Worm (Caenorhabditis elegans) whole organism, early embryonic: ENCODE measurements around the gene ttll-12.
A peak's percentile ranks its signal among the peaks of the same experiment; 100 is the strongest.

Experiments
- B0310.2 ChIP-seq: sonication (generic microtip); optimal IDR thresholded peaks from 2 replicates; lab custom pipeline; 2016; ENCODE audit warnings: mild to moderate bottlenecking, missing genetic modification characterization, missing compliant biosample characterization
- F13C5.2 ChIP-seq: sonication (generic microtip); optimal IDR thresholded peaks from 2 replicates; lab custom pipeline; 2017; ENCODE audit warnings: mild to moderate bottlenecking, missing genetic modification characterization, inconsistent platforms, missing compliant biosample characterization
- aly-1 ChIP-seq: sonication (generic microtip); optimal IDR thresholded peaks from 2 replicates; lab custom pipeline; 2016; ENCODE audit warnings: missing genetic modification characterization, missing compliant biosample characterization
- ama-1 ChIP-seq: fragments of 150-350 bp; optimal IDR thresholded peaks from 2 replicates; lab custom pipeline; 2014
- ceh-13 ChIP-seq: fragments of 200-800 bp; sonication (Bioruptor generic); optimal IDR thresholded peaks from 2 replicates; lab custom pipeline; 2018; ENCODE audit warnings: mild to moderate bottlenecking, missing genetic modification characterization, missing compliant biosample characterization
- ceh-36 ChIP-seq: sonication (generic microtip); optimal IDR thresholded peaks from 2 replicates; lab custom pipeline; 2016; ENCODE audit warnings: missing genetic modification characterization, inconsistent platforms, missing compliant biosample characterization
- ets-7 ChIP-seq: sonication (generic microtip); optimal IDR thresholded peaks from 2 replicates; lab custom pipeline; 2016; ENCODE audit warnings: missing genotype, missing genetic modification characterization, missing compliant biosample characterization
- flt-1 ChIP-seq: fragments of 200-800 bp; sonication (Bioruptor generic); IDR thresholded peaks from 2 replicates; pipeline ENCODE4 v1.3.6; 2022; ENCODE audit warnings: missing genetic modification characterization, missing compliant biosample characterization
- hmbx-1 ChIP-seq: sonication (generic microtip); optimal IDR thresholded peaks from 2 replicates; lab custom pipeline; 2016; ENCODE audit warnings: mild to moderate bottlenecking, missing genetic modification characterization, missing compliant biosample characterization
- hmg-4 ChIP-seq: fragments of 200-800 bp; sonication (Bioruptor generic); optimal IDR thresholded peaks from 2 replicates; lab custom pipeline; 2018; ENCODE audit warnings: mild to moderate bottlenecking, missing genetic modification characterization, missing compliant biosample characterization
- hnd-1 ChIP-seq: sonication (generic microtip); optimal IDR thresholded peaks from 2 replicates; lab custom pipeline; 2016; ENCODE audit warnings: missing genetic modification characterization, missing compliant biosample characterization
- pes-1 ChIP-seq: fragments of 200-800 bp; sonication (Bioruptor generic); IDR thresholded peaks from 2 replicates; pipeline ENCODE4 v1.3.6; 2022; ENCODE audit warnings: missing genetic modification reagents, missing genetic modification characterization, missing compliant biosample characterization
- scrt-1 ChIP-seq: fragments of 200-800 bp; sonication (Bioruptor generic); IDR thresholded peaks from 2 replicates; pipeline ENCODE4 v1.3.6; 2022; ENCODE audit warnings: missing genetic modification characterization, missing compliant biosample characterization
- sea-1 ChIP-seq: fragments of 200-800 bp; sonication (Bioruptor generic); conservative IDR thresholded peaks from 2 replicates; pipeline ENCODE4 v1.3.6; 2022; ENCODE audit warnings: missing genetic modification characterization, missing compliant biosample characterization
- tbx-11 ChIP-seq: fragments of 200-800 bp; sonication (Bioruptor generic); IDR thresholded peaks from 2 replicates; pipeline ENCODE4 v1.3.6; 2022; ENCODE audit warnings: missing genetic modification characterization, missing compliant biosample characterization
- tbx-37 ChIP-seq: fragments of 200-800 bp; sonication (Bioruptor generic); conservative IDR thresholded peaks from 2 replicates; pipeline ENCODE4 v1.3.6; 2022; ENCODE audit warnings: missing genetic modification reagents, missing genetic modification characterization, missing compliant biosample characterization
- tra-4 ChIP-seq: sonication (generic microtip); optimal IDR thresholded peaks from 2 replicates; lab custom pipeline; 2017; ENCODE audit warnings: missing genetic modification characterization, missing compliant biosample characterization

ttll-12 gene

ce11 chrII:9338859-9339258 lies at the start of gene ttll-12:
ttll-12 (plus strand) TSS chrII:9338997.
- TF ChIP-seq ceh-36 (tag; lab: Kevin White, UChicago) (no peak), ceh-13 (GFP tag; lab: Kevin White, UChicago) (no peak), hmg-4 (GFP tag; lab: Kevin White, UChicago) (no peak), F13C5.2 (tag; lab: Kevin White, UChicago) (no peak), tbx-11 (no peak), hnd-1 (no peak), hmbx-1 (tag; lab: Kevin White, UChicago) (no peak), ets-7 (tag; lab: Kevin White, UChicago) (no peak), scrt-1 (no peak), B0310.2 (no peak), pes-1 (GFP tag; lab: Robert Waterston, UW) (no peak), tra-4 (tag; lab: Kevin White, UChicago) (no peak)

ce11 chrII:9289127-9289526 lies 49.7 kb upstream of the ttll-12 start:
- TF ChIP-seq aly-1 = no peak
- TF ChIP-seq sea-1 (GFP tag; lab: Robert Waterston, UW) = no peak
- no peak for TF ChIP-seq ceh-36 (tag; lab: Kevin White, UChicago)
- TF ChIP-seq flt-1 (GFP tag; lab: Robert Waterston, UW) = no peak
- no peak for TF ChIP-seq hmg-4 (GFP tag; lab: Kevin White, UChicago)
- no peak for TF ChIP-seq ama-1 (lab: Kevin White, UChicago)
- no peak for TF ChIP-seq ets-7 (tag; lab: Kevin White, UChicago)
- TF ChIP-seq B0310.2 = no peak
- TF ChIP-seq F13C5.2 (tag; lab: Kevin White, UChicago) = no peak
- TF ChIP-seq pes-1 (GFP tag; lab: Robert Waterston, UW) = no peak
- no peak for TF ChIP-seq tbx-11
- TF ChIP-seq hmbx-1 (tag; lab: Kevin White, UChicago) = no peak
- no peak for TF ChIP-seq hnd-1
- no peak for TF ChIP-seq tra-4 (tag; lab: Kevin White, UChicago)
- TF ChIP-seq tbx-37 = no peak
- no peak for TF ChIP-seq ceh-13 (GFP tag; lab: Kevin White, UChicago)
- TF ChIP-seq scrt-1 = no peak

DNA sequence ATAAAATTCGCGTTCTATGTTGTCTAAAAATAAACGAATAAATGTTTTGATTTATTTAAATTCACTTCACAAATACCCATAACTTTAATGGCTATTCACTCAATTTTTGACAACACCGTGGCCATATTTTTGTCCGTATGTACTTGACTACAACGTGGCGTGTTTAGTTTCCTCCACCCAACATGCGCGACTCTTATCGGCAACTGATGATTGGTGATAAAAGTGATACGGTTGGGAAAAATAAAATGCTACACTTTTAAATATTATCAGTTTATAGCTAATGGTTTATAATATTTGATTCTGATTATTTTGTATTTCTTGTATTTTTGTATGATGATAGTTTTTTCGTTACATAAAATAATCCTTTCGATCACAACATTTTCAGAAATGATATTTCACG lies 47.2 kb upstream of the ttll-12 start, which contains the start of gene acs-7:
Gene acs-7, plus strand, starts transcription at position 386 of the 400 bp plus-strand sequence.
- TF ChIP-seq tbx-37 (no peak), B0310.2 (no peak), ets-7 (tag; lab: Kevin White, UChicago) (no peak), ceh-36 (tag; lab: Kevin White, UChicago) (no peak), flt-1 (GFP tag; lab: Robert Waterston, UW) (no peak), hnd-1 (no peak)

- TF ChIP-seq ceh-13 (GFP tag; lab: Kevin White, UChicago) (no peak), aly-1 (no peak), pes-1 (GFP tag; lab: Robert Waterston, UW) (no peak), flt-1 (GFP tag; lab: Robert Waterston, UW) (no peak), ets-7 (tag; lab: Kevin White, UChicago) (no peak), hnd-1 (no peak), hmg-4 (GFP tag; lab: Kevin White, UChicago) (no peak), sea-1 (GFP tag; lab: Robert Waterston, UW) (no peak), tbx-11 (no peak), tbx-37 (no peak), ceh-36 (tag; lab: Kevin White, UChicago) (no peak), scrt-1 (no peak), F13C5.2 (tag; lab: Kevin White, UChicago) (no peak)
Observed at ce11 chrII:9295678-9296077, 43.1 kb upstream of the ttll-12 start, which contains the start of gene C01G6.9. C01G6.9 (minus strand) TSS chrII:9295818.

ce11 chrII:9299679-9300078 lies 39.1 kb upstream of the ttll-12 start:
- TF ChIP-seq ceh-36 (tag; lab: Kevin White, UChicago) (no peak), ets-7 (tag; lab: Kevin White, UChicago) (no peak), pes-1 (GFP tag; lab: Robert Waterston, UW) (no peak)

- TF ChIP-seq hmg-4 (GFP tag; lab: Kevin White, UChicago) (no peak), sea-1 (GFP tag; lab: Robert Waterston, UW) (no peak), hmbx-1 (tag; lab: Kevin White, UChicago) (peak; percentile 6)
Observed at ce11 chrII:9301065-9301464, 37.7 kb upstream of the ttll-12 start.

DNA sequence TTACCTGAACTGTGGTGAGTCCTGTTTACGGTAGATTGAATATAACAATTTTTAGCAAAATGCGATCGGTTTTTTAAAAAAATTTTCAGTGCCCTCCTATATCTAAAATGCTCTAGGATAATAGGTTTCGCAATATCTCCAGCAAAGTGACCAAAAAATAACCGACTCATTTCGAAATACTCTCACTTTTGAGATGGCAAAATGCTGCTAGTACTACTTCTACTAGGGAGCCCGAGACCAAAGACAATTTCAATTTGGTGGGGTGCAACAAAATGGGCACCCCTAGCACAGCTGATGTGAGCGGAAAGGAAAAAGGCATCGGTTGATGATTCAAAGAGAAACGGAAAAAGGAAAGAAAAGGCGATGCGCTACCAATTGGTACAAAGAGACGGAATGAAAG lies 35.3 kb upstream of the ttll-12 start:
- no peak for TF ChIP-seq aly-1
- TF ChIP-seq ama-1 (lab: Kevin White, UChicago) = no peak
- no peak for TF ChIP-seq ceh-13 (GFP tag; lab: Kevin White, UChicago)
- TF ChIP-seq scrt-1 = no peak
- no peak for TF ChIP-seq B0310.2
- TF ChIP-seq hmbx-1 (tag; lab: Kevin White, UChicago) = no peak
- no peak for TF ChIP-seq sea-1 (GFP tag; lab: Robert Waterston, UW)
- no peak for TF ChIP-seq ceh-36 (tag; lab: Kevin White, UChicago)
- TF ChIP-seq tbx-11 = no peak
- no peak for TF ChIP-seq flt-1 (GFP tag; lab: Robert Waterston, UW)
- no peak for TF ChIP-seq tbx-37
- TF ChIP-seq F13C5.2 (tag; lab: Kevin White, UChicago) = no peak
- no peak for TF ChIP-seq hnd-1
- TF ChIP-seq ets-7 (tag; lab: Kevin White, UChicago) = no peak
- no peak for TF ChIP-seq tra-4 (tag; lab: Kevin White, UChicago)
- no peak for TF ChIP-seq pes-1 (GFP tag; lab: Robert Waterston, UW)
- no peak for TF ChIP-seq hmg-4 (GFP tag; lab: Kevin White, UChicago)

- TF ChIP-seq hmbx-1 (tag; lab: Kevin White, UChicago) (no peak), flt-1 (GFP tag; lab: Robert Waterston, UW) (no peak), hnd-1 (no peak), pes-1 (GFP tag; lab: Robert Waterston, UW) (no peak), tbx-37 (no peak), hmg-4 (GFP tag; lab: Kevin White, UChicago) (no peak), aly-1 (no peak), ama-1 (lab: Kevin White, UChicago) (no peak)
Observed at ce11 chrII:9304849-9305248, 33.9 kb upstream of the ttll-12 start.
